Comparison of ENCODE assay signal across 7 worm cellular contexts in genomic region chrII:8810679-8811413, ce11.
TF ChIP-seq lines count a peak whose summit lies in the region.

F46C5.9 (minus strand) TSS chrII:8810729.
rer-1 (plus strand) TSS chrII:8811370.

TF ChIP-seq in whole organism, L1 larva, 84 proteins besides CTCF, POLR2A, EP300 and RAD21 (continues in another document):
- TF ChIP-seq jun-1 (tag; optimal IDR thresholded peaks at IDR 0.05; lab: Kevin White, UChicago), result no peak
- TF ChIP-seq blmp-1 (tag; optimal IDR thresholded peaks at IDR 0.05; lab: Kevin White, UChicago), result peak; percentile 19
- no peak for TF ChIP-seq fos-1 (tag; optimal IDR thresholded peaks at IDR 0.05; lab: Kevin White, UChicago)
- TF ChIP-seq xbp-1 (tag; optimal IDR thresholded peaks at IDR 0.05; lab: Kevin White, UChicago), result peak; percentile 93
- no peak for TF ChIP-seq ceh-8 (GFP tag; optimal IDR thresholded peaks at IDR 0.05; lab: Kevin White, UChicago)
- no peak for TF ChIP-seq swsn-7 (tag; optimal IDR thresholded peaks at IDR 0.05; lab: Kevin White, UChicago)
- TF ChIP-seq nhr-71 (tag; optimal IDR thresholded peaks at IDR 0.05; lab: Kevin White, UChicago), result peak; percentile 14
- TF ChIP-seq efl-1 (optimal IDR thresholded peaks at IDR 0.05; lab: Kevin White, UChicago), result peak; percentile 25 to 47
- TF ChIP-seq efl-1 (GFP tag; optimal IDR thresholded peaks at IDR 0.05 in 1 of 2; lab: Kevin White, UChicago), result peak; percentile 51 to 80
- no peak for TF ChIP-seq lin-15B (tag; optimal IDR thresholded peaks at IDR 0.05; lab: Kevin White, UChicago)
- peak; percentile 6 for TF ChIP-seq nhr-47 (tag; optimal IDR thresholded peaks at IDR 0.05; lab: Kevin White, UChicago)
- no peak for TF ChIP-seq ceh-63 (GFP tag; optimal IDR thresholded peaks at IDR 0.05; lab: Kevin White, UChicago)
- TF ChIP-seq nhr-20 (tag; optimal IDR thresholded peaks at IDR 0.05; lab: Kevin White, UChicago), result peak; percentile 29

TF ChIP-seq in whole organism, L2 larva, 48 proteins besides CTCF, POLR2A, EP300 and RAD21 (continues in another document):
- TF ChIP-seq lsy-2 (tag; optimal IDR thresholded peaks at IDR 0.05; lab: Kevin White, UChicago) (peak; percentile 5 to 73), nhr-237 (tag; optimal IDR thresholded peaks at IDR 0.05; lab: Kevin White, UChicago) (no peak), aly-2 (tag; optimal IDR thresholded peaks at IDR 0.05; lab: Kevin White, UChicago) (no peak), ztf-11 (tag; optimal IDR thresholded peaks at IDR 0.05; lab: Kevin White, UChicago) (no peak), ztf-1 (GFP tag; conservative IDR thresholded peaks at IDR 0.05; lab: Robert Waterston, UW) (no peak), nhr-12 (tag; optimal IDR thresholded peaks at IDR 0.05; lab: Kevin White, UChicago) (no peak), nhr-21 (tag; optimal IDR thresholded peaks at IDR 0.05; lab: Kevin White, UChicago) (no peak), F13H6.1 (tag; optimal IDR thresholded peaks at IDR 0.05; lab: Kevin White, UChicago) (no peak), nhr-6 (tag; optimal IDR thresholded peaks at IDR 0.05; lab: Kevin White, UChicago) (no peak), skn-1 (tag; optimal IDR thresholded peaks at IDR 0.05; lab: Kevin White, UChicago) (no peak), nhr-10 (tag; optimal IDR thresholded peaks at IDR 0.05; lab: Kevin White, UChicago) (no peak), ama-1 (optimal IDR thresholded peaks at IDR 0.05; lab: Kevin White, UChicago) (no peak), Y55F3AM.14 (GFP tag; optimal IDR thresholded peaks at IDR 0.05; lab: Kevin White, UChicago) (no peak), sem-4 (tag; optimal IDR thresholded peaks at IDR 0.05; lab: Kevin White, UChicago) (no peak)

TF ChIP-seq in whole organism, L3 larva, 47 proteins besides CTCF, POLR2A, EP300 and RAD21:
- no peak for TF ChIP-seq zag-1 (tag; optimal IDR thresholded peaks at IDR 0.05; lab: Kevin White, UChicago)
- no peak for TF ChIP-seq jun-1 (tag; optimal IDR thresholded peaks at IDR 0.05; lab: Kevin White, UChicago)
- peak; percentile 66 for TF ChIP-seq pha-4 (tag; optimal IDR thresholded peaks at IDR 0.05; lab: Kevin White, UChicago)
- TF ChIP-seq nhr-23 (tag; optimal IDR thresholded peaks at IDR 0.05; lab: Kevin White, UChicago), result peak; percentile 7

TF ChIP-seq in whole organism, L4 larva, 104 proteins besides CTCF, POLR2A, EP300 and RAD21 (continues in another document):
- TF ChIP-seq unc-130 (GFP tag; optimal IDR thresholded peaks at IDR 0.05; lab: Kevin White, UChicago) (no peak), hif-1 (tag; optimal IDR thresholded peaks at IDR 0.05; lab: Kevin White, UChicago) (peak in 1 of 2 experiments; percentile 7), rbr-2 (tag; optimal IDR thresholded peaks at IDR 0.05; lab: Kevin White, UChicago) (peak; percentile 32), ceh-82 (tag; optimal IDR thresholded peaks at IDR 0.05; lab: Kevin White, UChicago) (no peak), mes-2 (tag; optimal IDR thresholded peaks at IDR 0.05; lab: Kevin White, UChicago; ENCODE audit: poor library complexity, severe bottlenecking) (peak; percentile 26), saeg-2 (GFP tag; IDR thresholded peaks at IDR 0.05; lab: Robert Waterston, UW) (no peak), aha-1 (tag; lab: Kevin White, UChicago) (peak; percentile 55), nhr-6 (tag; optimal IDR thresholded peaks at IDR 0.05; lab: Kevin White, UChicago) (peak; percentile 5), dpl-1 (GFP tag; optimal IDR thresholded peaks at IDR 0.05; lab: Kevin White, UChicago) (peak; percentile 27), nhr-28 (tag; optimal IDR thresholded peaks at IDR 0.05; lab: Kevin White, UChicago) (peak; percentile 7), daf-12 (tag; optimal IDR thresholded peaks at IDR 0.05; lab: Kevin White, UChicago) (no peak), madf-9 (GFP tag; conservative IDR thresholded peaks at IDR 0.05; lab: Robert Waterston, UW) (no peak), lsy-2 (tag; optimal IDR thresholded peaks at IDR 0.05; lab: Kevin White, UChicago) (peak in 1 of 2 experiments; percentile 75), daf-16 (GFP tag; optimal IDR thresholded peaks at IDR 0.05; lab: Kevin White, UChicago) (no peak), daf-16 (tag; optimal IDR thresholded peaks at IDR 0.05; lab: Kevin White, UChicago) (peak; percentile 30), T20F7.1 (GFP tag; optimal IDR thresholded peaks at IDR 0.05; lab: Kevin White, UChicago) (peak; percentile 33)

TF ChIP-seq in whole organism, late embryonic, 69 proteins besides CTCF, POLR2A, EP300 and RAD21:
- peak; percentile 17 for TF ChIP-seq unc-42 (tag; optimal IDR thresholded peaks at IDR 0.05; lab: Kevin White, UChicago)
- TF ChIP-seq lim-6 (tag; optimal IDR thresholded peaks at IDR 0.05; lab: Kevin White, UChicago), result no peak
- TF ChIP-seq sox-2 (GFP tag; IDR thresholded peaks at IDR 0.05; lab: Robert Waterston, UW), result no peak
- peak; percentile 37 for TF ChIP-seq ceh-14 (tag; optimal IDR thresholded peaks at IDR 0.05; lab: Kevin White, UChicago)

TF ChIP-seq in whole organism, mixed stage, embryonic, 35 proteins besides CTCF, POLR2A, EP300 and RAD21:
- TF ChIP-seq mls-2 (tag; optimal IDR thresholded peaks at IDR 0.05; lab: Kevin White, UChicago), result no peak
- TF ChIP-seq lsy-2 (tag; optimal IDR thresholded peaks at IDR 0.05; lab: Kevin White, UChicago), result peak; percentile 60
- TF ChIP-seq M03D4.4 (tag; optimal IDR thresholded peaks at IDR 0.05; lab: Kevin White, UChicago), result no peak
- TF ChIP-seq bed-3 (GFP tag; optimal IDR thresholded peaks at IDR 0.05; lab: Kevin White, UChicago), result no peak
- TF ChIP-seq elt-3 (tag; optimal IDR thresholded peaks at IDR 0.05; lab: Kevin White, UChicago), result no peak

TF ChIP-seq in whole organism, young adult, 124 proteins besides CTCF, POLR2A, EP300 and RAD21:
- TF ChIP-seq attf-5 (GFP tag; optimal IDR thresholded peaks at IDR 0.05; lab: Kevin White, UChicago), result peak; percentile 38
- peak; percentile 8 for TF ChIP-seq snpc-1.3 (tag; optimal IDR thresholded peaks at IDR 0.05; lab: Kevin White, UChicago; ENCODE audit: insufficient read depth)
- no peak for TF ChIP-seq die-1 (tag; optimal IDR thresholded peaks at IDR 0.05; lab: Kevin White, UChicago)
- TF ChIP-seq dpl-1 (GFP tag; optimal IDR thresholded peaks at IDR 0.05; lab: Kevin White, UChicago), result no peak
- TF ChIP-seq ztf-28 (GFP tag; IDR thresholded peaks at IDR 0.05; lab: Robert Waterston, UW), result no peak
- TF ChIP-seq let-607 (tag; optimal IDR thresholded peaks at IDR 0.05; lab: Kevin White, UChicago), result peak; percentile 4 to 84
